Fruit fly (Drosophila melanogaster) S2 (cell line): ENCODE results near the gene CG32354.
A peak's percentile ranks its signal among the peaks of the same experiment; 100 is the strongest.

ENCODE experiments used
- CG8478 ChIP-seq: fragments of >200 bp; optimal IDR thresholded peaks from 2 replicates; lab custom pipeline; 2018
- CTCF ChIP-seq, 2 experiments: fragments of >200 bp; optimal IDR thresholded peaks; 2 replicates each; lab custom pipeline; 2018

CG32354 gene

dm6 chr3L:8451966-8452620, 30.1 kb upstream of the CG32354 start:
- TF ChIP-seq CTCF (optimal IDR thresholded peaks at IDR 0.05; lab: Kevin White, UChicago) (no peak), CG8478 (lab: Kevin White, UChicago) (no peak)

dm6 chr3L:8450747-8451146, 28.7 kb upstream of the CG32354 start:
- TF ChIP-seq CG8478 (lab: Kevin White, UChicago) (no peak), CTCF (optimal IDR thresholded peaks at IDR 0.05; lab: Kevin White, UChicago) (no peak)

- TF ChIP-seq CG8478 (lab: Kevin White, UChicago): no peak
- peak; percentile 27 to 28 for TF ChIP-seq CTCF (optimal IDR thresholded peaks at IDR 0.05; lab: Kevin White, UChicago)
Measured at dm6 chr3L:8449800-8450690, 28.0 kb upstream of the CG32354 start, which contains the start of gene Gug. Gene Gug (plus strand): TSS chr3L:8449922.

- TF ChIP-seq CTCF (optimal IDR thresholded peaks at IDR 0.05; lab: Kevin White, UChicago): peak in 1 of 2 experiments; percentile 75
- TF ChIP-seq CG8478 (lab: Kevin White, UChicago): no peak
Measured at dm6 chr3L:8449202-8449799, 27.3 kb upstream of the CG32354 start, which contains the start of gene CG6983. Gene CG6983 (minus strand): TSS chr3L:8449377.

- TF ChIP-seq CG8478 (lab: Kevin White, UChicago): no peak
- no peak for TF ChIP-seq CTCF (optimal IDR thresholded peaks at IDR 0.05; lab: Kevin White, UChicago)
Measured at dm6 chr3L:8448517-8448889, 26.5 kb upstream of the CG32354 start.

dm6 chr3L:8447795-8448516, 26.0 kb upstream of the CG32354 start:
- TF ChIP-seq CTCF (optimal IDR thresholded peaks at IDR 0.05; lab: Kevin White, UChicago) (no peak), CG8478 (lab: Kevin White, UChicago) (no peak)

dm6 chr3L:8446050-8446781, 24.2 kb upstream of the CG32354 start:
- TF ChIP-seq CTCF (optimal IDR thresholded peaks at IDR 0.05; lab: Kevin White, UChicago): no peak
- TF ChIP-seq CG8478 (lab: Kevin White, UChicago): no peak

- TF ChIP-seq CG8478 (lab: Kevin White, UChicago): no peak
- TF ChIP-seq CTCF (optimal IDR thresholded peaks at IDR 0.05; lab: Kevin White, UChicago): no peak
Measured at dm6 chr3L:8445027-8445426, 23.0 kb upstream of the CG32354 start.

- TF ChIP-seq CTCF (optimal IDR thresholded peaks at IDR 0.05; lab: Kevin White, UChicago) (no peak), CG8478 (lab: Kevin White, UChicago) (no peak)
Measured at dm6 chr3L:8441745-8442575, 20.0 kb upstream of the CG32354 start, which contains the start of gene Unr. Gene Unr (minus strand): TSS chr3L:8442381.

- TF ChIP-seq CTCF (optimal IDR thresholded peaks at IDR 0.05; lab: Kevin White, UChicago) (no peak), CG8478 (lab: Kevin White, UChicago) (no peak)
Measured at dm6 chr3L:8440771-8441549, 19.0 kb upstream of the CG32354 start.

- TF ChIP-seq CTCF (optimal IDR thresholded peaks at IDR 0.05; lab: Kevin White, UChicago) (no peak), CG8478 (lab: Kevin White, UChicago) (no peak)
Measured at dm6 chr3L:8440079-8440478, 18.1 kb upstream of the CG32354 start.

- TF ChIP-seq CTCF (optimal IDR thresholded peaks at IDR 0.05; lab: Kevin White, UChicago) (no peak), CG8478 (lab: Kevin White, UChicago) (no peak)
Measured at dm6 chr3L:8437583-8437982, 15.6 kb upstream of the CG32354 start.
